7 worm cellular contexts compared by ENCODE assay signal in genomic region chrII:6826726-6827125, ce11.
TF ChIP-seq lines count a peak whose summit lies in the region.

No protein-coding gene starts in this region.

TF ChIP-seq in whole organism, L1 larva, 84 proteins besides CTCF, POLR2A, EP300 and RAD21 (continues in another document):
- TF ChIP-seq fos-1 (tag; optimal IDR thresholded peaks at IDR 0.05; lab: Kevin White, UChicago) (no peak), sptf-1 (tag; optimal IDR thresholded peaks at IDR 0.05; lab: Kevin White, UChicago) (no peak), skn-1 (tag; optimal IDR thresholded peaks at IDR 0.05; lab: Kevin White, UChicago) (peak; percentile 23), mep-1 (tag; optimal IDR thresholded peaks at IDR 0.05; lab: Kevin White, UChicago) (peak; percentile 23), ceh-88 (GFP tag; IDR thresholded peaks at IDR 0.05; lab: Robert Waterston, UW) (no peak), Y116A8C.19 (tag; optimal IDR thresholded peaks at IDR 0.05; lab: Kevin White, UChicago; ENCODE audit: borderline replicate concordance) (no peak), egl-27 (tag; optimal IDR thresholded peaks at IDR 0.05; lab: Kevin White, UChicago) (no peak), lin-35 (GFP tag; optimal IDR thresholded peaks at IDR 0.05; lab: Kevin White, UChicago) (peak; percentile 11 to 19), lin-39 (tag; optimal IDR thresholded peaks at IDR 0.05; lab: Kevin White, UChicago) (no peak), nhr-77 (tag; optimal IDR thresholded peaks at IDR 0.05; lab: Kevin White, UChicago) (no peak), nhr-20 (tag; optimal IDR thresholded peaks at IDR 0.05; lab: Kevin White, UChicago) (peak; percentile 60), sox-4 (tag; optimal IDR thresholded peaks at IDR 0.05; lab: Kevin White, UChicago) (no peak), fkh-10 (GFP tag; optimal IDR thresholded peaks at IDR 0.05; lab: Kevin White, UChicago) (no peak)

TF ChIP-seq in whole organism, L2 larva, 48 proteins besides CTCF, POLR2A, EP300 and RAD21 (continues in another document):
- TF ChIP-seq gmeb-1 (tag; optimal IDR thresholded peaks at IDR 0.05; lab: Kevin White, UChicago) (no peak), nhr-10 (tag; optimal IDR thresholded peaks at IDR 0.05; lab: Kevin White, UChicago) (no peak), lin-11 (tag; optimal IDR thresholded peaks at IDR 0.05; lab: Kevin White, UChicago) (no peak), ceh-16 (tag; optimal IDR thresholded peaks at IDR 0.05; lab: Kevin White, UChicago) (no peak), mdl-1 (tag; optimal IDR thresholded peaks at IDR 0.05; lab: Kevin White, UChicago) (peak in 1 of 2 experiments; percentile 16), egl-27 (tag; optimal IDR thresholded peaks at IDR 0.05; lab: Kevin White, UChicago) (peak; percentile 4), sma-3 (GFP tag; optimal IDR thresholded peaks at IDR 0.05; lab: Kevin White, UChicago) (peak; percentile 72), skn-1 (tag; optimal IDR thresholded peaks at IDR 0.05; lab: Kevin White, UChicago) (no peak), C34F6.9 (tag; optimal IDR thresholded peaks at IDR 0.05; lab: Kevin White, UChicago) (peak; percentile 31), nhr-77 (tag; optimal IDR thresholded peaks at IDR 0.05; lab: Kevin White, UChicago) (no peak), nhr-129 (tag; optimal IDR thresholded peaks at IDR 0.05; lab: Kevin White, UChicago) (peak; percentile 70), dmd-4 (tag; optimal IDR thresholded peaks at IDR 0.05; lab: Kevin White, UChicago) (no peak), lin-39 (tag; optimal IDR thresholded peaks at IDR 0.05; lab: Kevin White, UChicago) (no peak), Y55F3AM.14 (GFP tag; optimal IDR thresholded peaks at IDR 0.05; lab: Kevin White, UChicago) (no peak)

TF ChIP-seq in whole organism, L3 larva, 47 proteins besides CTCF, POLR2A, EP300 and RAD21:
- TF ChIP-seq nhr-76 (tag; optimal IDR thresholded peaks at IDR 0.05; lab: Kevin White, UChicago) (no peak), elt-2 (tag; optimal IDR thresholded peaks at IDR 0.05; lab: Kevin White, UChicago) (peak; percentile 81), nhr-25 (tag; optimal IDR thresholded peaks at IDR 0.05; lab: Kevin White, UChicago) (peak; percentile 37), pha-4 (tag; optimal IDR thresholded peaks at IDR 0.05; lab: Kevin White, UChicago) (peak; percentile 55), mdl-1 (tag; optimal IDR thresholded peaks at IDR 0.05; lab: Kevin White, UChicago) (no peak), jun-1 (tag; optimal IDR thresholded peaks at IDR 0.05; lab: Kevin White, UChicago) (peak; percentile 38), nhr-23 (tag; optimal IDR thresholded peaks at IDR 0.05; lab: Kevin White, UChicago) (no peak), nhr-28 (tag; optimal IDR thresholded peaks at IDR 0.05; lab: Kevin White, UChicago) (no peak), nfya-1 (tag; optimal IDR thresholded peaks at IDR 0.05; lab: Kevin White, UChicago; ENCODE audit: insufficient read depth) (peak; percentile 61), unc-62 (GFP tag; optimal IDR thresholded peaks at IDR 0.05; lab: Kevin White, UChicago) (peak; percentile 55), fkh-10 (GFP tag; optimal IDR thresholded peaks at IDR 0.05; lab: Kevin White, UChicago) (no peak)

TF ChIP-seq in whole organism, L4 larva, 104 proteins besides CTCF, POLR2A, EP300 and RAD21 (continues in another document):
- TF ChIP-seq mep-1 (tag; optimal IDR thresholded peaks at IDR 0.05; lab: Kevin White, UChicago) (peak; percentile 57), zfp-2 (tag; optimal IDR thresholded peaks at IDR 0.05; lab: Kevin White, UChicago) (no peak), daf-8 (GFP tag; IDR thresholded peaks at IDR 0.05; lab: Robert Waterston, UW) (no peak), F10B5.3 (tag; optimal IDR thresholded peaks at IDR 0.05; lab: Kevin White, UChicago) (no peak), ztf-11 (tag; optimal IDR thresholded peaks at IDR 0.05; lab: Kevin White, UChicago) (no peak), D1046.2 (GFP tag; IDR thresholded peaks at IDR 0.05; lab: Robert Waterston, UW) (no peak), dve-1 (tag; optimal IDR thresholded peaks at IDR 0.05; lab: Kevin White, UChicago; ENCODE audit: insufficient read depth) (peak; percentile 55), nhr-28 (tag; optimal IDR thresholded peaks at IDR 0.05; lab: Kevin White, UChicago) (peak; percentile 89), tra-1 (GFP tag; IDR thresholded peaks at IDR 0.05; lab: Robert Waterston, UW) (no peak), lsy-2 (tag; optimal IDR thresholded peaks at IDR 0.05; lab: Kevin White, UChicago) (peak in 1 of 2 experiments; percentile 45), lin-15B (tag; optimal IDR thresholded peaks at IDR 0.05; lab: Kevin White, UChicago) (no peak), zip-11 (GFP tag; IDR thresholded peaks at IDR 0.05; lab: Robert Waterston, UW) (no peak), nhr-11 (tag; optimal IDR thresholded peaks at IDR 0.05; lab: Kevin White, UChicago) (peak; percentile 53), ZK337.2 (GFP tag; IDR thresholded peaks at IDR 0.05; lab: Robert Waterston, UW) (no peak), fkh-10 (GFP tag; optimal IDR thresholded peaks at IDR 0.05; lab: Kevin White, UChicago) (no peak)

TF ChIP-seq in whole organism, late embryonic, 69 proteins besides CTCF, POLR2A, EP300 and RAD21 (continues in another document):
- no peak for TF ChIP-seq ceh-24 (tag; optimal IDR thresholded peaks at IDR 0.05; lab: Kevin White, UChicago)
- peak; percentile 11 for TF ChIP-seq hlh-30 (tag; optimal IDR thresholded peaks at IDR 0.05; lab: Kevin White, UChicago; ENCODE audit: insufficient read depth)
- TF ChIP-seq nfya-1 (tag; optimal IDR thresholded peaks at IDR 0.05; lab: Kevin White, UChicago) = peak; percentile 39
- peak; percentile 31 for TF ChIP-seq rnt-1 (tag; optimal IDR thresholded peaks at IDR 0.05; lab: Kevin White, UChicago)
- TF ChIP-seq ceh-18 (tag; optimal IDR thresholded peaks at IDR 0.05; lab: Kevin White, UChicago) = peak; percentile 46
- peak; percentile 44 for TF ChIP-seq unc-42 (tag; optimal IDR thresholded peaks at IDR 0.05; lab: Kevin White, UChicago)
- TF ChIP-seq fkh-10 (GFP tag; optimal IDR thresholded peaks at IDR 0.05; lab: Kevin White, UChicago) = no peak
- no peak for TF ChIP-seq fax-1 (tag; optimal IDR thresholded peaks at IDR 0.05; lab: Kevin White, UChicago)
- no peak for TF ChIP-seq ceh-30 (tag; optimal IDR thresholded peaks at IDR 0.05; lab: Kevin White, UChicago)
- TF ChIP-seq ceh-34 (tag; optimal IDR thresholded peaks at IDR 0.05; lab: Kevin White, UChicago) = peak; percentile 78
- TF ChIP-seq ceh-48 (tag; optimal IDR thresholded peaks at IDR 0.05; lab: Kevin White, UChicago) = no peak
- TF ChIP-seq lim-6 (tag; optimal IDR thresholded peaks at IDR 0.05; lab: Kevin White, UChicago) = no peak
- no peak for TF ChIP-seq che-1 (tag; optimal IDR thresholded peaks at IDR 0.05; lab: Kevin White, UChicago)
- no peak for TF ChIP-seq ceh-9 (tag; optimal IDR thresholded peaks at IDR 0.05; lab: Kevin White, UChicago)
- TF ChIP-seq hlh-8 (tag; optimal IDR thresholded peaks at IDR 0.05; lab: Kevin White, UChicago) = peak; percentile 12
- no peak for TF ChIP-seq fkh-6 (tag; optimal IDR thresholded peaks at IDR 0.05; lab: Kevin White, UChicago)

TF ChIP-seq in whole organism, mixed stage, embryonic, 35 proteins besides CTCF, POLR2A, EP300 and RAD21:
- TF ChIP-seq ceh-83 (GFP tag; optimal IDR thresholded peaks at IDR 0.05; lab: Kevin White, UChicago) (no peak), unc-120 (tag; optimal IDR thresholded peaks at IDR 0.05; lab: Kevin White, UChicago; ENCODE audit: poor library complexity, severe bottlenecking) (peak; percentile 83), blmp-1 (tag; optimal IDR thresholded peaks at IDR 0.05; lab: Kevin White, UChicago) (peak; percentile 76), unc-62 (GFP tag; optimal IDR thresholded peaks at IDR 0.05; lab: Kevin White, UChicago) (peak; percentile 7), sem-2 (GFP tag; optimal IDR thresholded peaks at IDR 0.05; lab: Kevin White, UChicago) (no peak), hlh-1 (tag; optimal IDR thresholded peaks at IDR 0.05; lab: Kevin White, UChicago) (peak; percentile 72), ces-1 (GFP tag; optimal IDR thresholded peaks at IDR 0.05; lab: Kevin White, UChicago) (peak; percentile 54)

TF ChIP-seq in whole organism, young adult, 124 proteins besides CTCF, POLR2A, EP300 and RAD21:
- TF ChIP-seq nhr-80 (tag; optimal IDR thresholded peaks at IDR 0.05; lab: Kevin White, UChicago) = peak; percentile 76
- TF ChIP-seq hsf-1 (GFP tag; IDR thresholded peaks at IDR 0.05; lab: Robert Waterston, UW) = no peak
- TF ChIP-seq nfyb-1 (GFP tag; IDR thresholded peaks at IDR 0.05; lab: Robert Waterston, UW) = 0 out of 2 replicates have a peak, but pooled peaks have one; percentile 48
- peak; percentile 31; the same call in 1 of the 2 replicates for TF ChIP-seq zfh-2 (GFP tag; conservative IDR thresholded peaks at IDR 0.05; lab: Robert Waterston, UW)
- no peak for TF ChIP-seq B0035.1 (tag; optimal IDR thresholded peaks at IDR 0.05; lab: Kevin White, UChicago)
- TF ChIP-seq hlh-26 (GFP tag; conservative IDR thresholded peaks at IDR 0.05; lab: Robert Waterston, UW) = no peak
- no peak for TF ChIP-seq snpc-1.1 (tag; optimal IDR thresholded peaks at IDR 0.05; lab: Kevin White, UChicago; ENCODE audit: insufficient read depth)
- no peak for TF ChIP-seq egl-44 (GFP tag; IDR thresholded peaks at IDR 0.05; lab: Robert Waterston, UW)
- no peak for TF ChIP-seq ama-1 (optimal IDR thresholded peaks at IDR 0.05; lab: Kevin White, UChicago)
- no peak for TF ChIP-seq ama-1 (GFP tag; optimal IDR thresholded peaks at IDR 0.05; lab: Kevin White, UChicago)
- no peak for TF ChIP-seq Y79H2A.3 (GFP tag; conservative IDR thresholded peaks at IDR 0.05; lab: Robert Waterston, UW)
- TF ChIP-seq repo-1 (tag; optimal IDR thresholded peaks at IDR 0.05; lab: Kevin White, UChicago) = no peak
- no peak for TF ChIP-seq chd-7 (tag; optimal IDR thresholded peaks at IDR 0.05; lab: Kevin White, UChicago)
- no peak for TF ChIP-seq ztf-26 (tag; optimal IDR thresholded peaks at IDR 0.05; lab: Kevin White, UChicago)
- TF ChIP-seq nhr-90 (tag; optimal IDR thresholded peaks at IDR 0.05; lab: Kevin White, UChicago) = no peak
- peak; percentile 59 for TF ChIP-seq dox-1 (GFP tag; IDR thresholded peaks at IDR 0.05; lab: Robert Waterston, UW)
- TF ChIP-seq ceh-40 (GFP tag; IDR thresholded peaks at IDR 0.05; lab: Robert Waterston, UW) = no peak
- TF ChIP-seq rec-8 (tag; optimal IDR thresholded peaks at IDR 0.05; lab: Kevin White, UChicago) = no peak
- TF ChIP-seq K12H6.12 (tag; optimal IDR thresholded peaks at IDR 0.05; lab: Kevin White, UChicago) = no peak
- TF ChIP-seq ceh-91 (GFP tag; IDR thresholded peaks at IDR 0.05; lab: Robert Waterston, UW) = no peak
- no peak for TF ChIP-seq cebp-1 (GFP tag; IDR thresholded peaks at IDR 0.05; lab: Robert Waterston, UW)
- peak; percentile 46 for TF ChIP-seq cebp-1 (tag; optimal IDR thresholded peaks at IDR 0.05; lab: Kevin White, UChicago)
- TF ChIP-seq hlh-12 (tag; optimal IDR thresholded peaks at IDR 0.05; lab: Kevin White, UChicago) = no peak
TF ChIP-seq in whole organism, young adult: peak in this region for 5.
